Fruit fly (Drosophila melanogaster) whole organism, wandering third instar larva: ENCODE data around the gene IntS4.

Experiments used
- CG32264 ChIP-seq: fragments of 200-800 bp; sonication (Bioruptor generic); optimal IDR thresholded peaks from 2 replicates; lab custom pipeline; 2016; ENCODE audit warnings: missing biosample characterization, missing genetic modification characterization
- CrebA ChIP-seq: fragments of 200-800 bp; sonication (Bioruptor generic); optimal IDR thresholded peaks from 2 replicates; lab custom pipeline; 2016; ENCODE audit warnings: missing biosample characterization, mild to moderate bottlenecking, missing genetic modification characterization, borderline replicate concordance
- Dif ChIP-seq: fragments of 200-275, 200-300 bp; sonication (Bioruptor generic); optimal IDR thresholded peaks from 2 replicates; lab custom pipeline; 2018; ENCODE audit warnings: missing biosample characterization, missing genetic modification characterization; ENCODE audit not compliant: partially characterized antibody
- GATAd ChIP-seq: sonication (Bioruptor generic); optimal IDR thresholded peaks from 2 replicates; lab custom pipeline; 2016; ENCODE audit warnings: missing biosample characterization, missing genetic modification characterization
- HLH106 ChIP-seq: fragments of 200-800 bp; optimal IDR thresholded peaks from 3 replicates; lab custom pipeline; 2019; ENCODE audit warnings: missing biosample characterization, mild to moderate bottlenecking, missing genetic modification characterization, moderate library complexity
- Hnf4 ChIP-seq: fragments of 200-800 bp; sonication (Bioruptor generic); optimal IDR thresholded peaks from 2 replicates; lab custom pipeline; 2016; ENCODE audit warnings: missing biosample characterization, mild to moderate bottlenecking, missing genetic modification characterization
- Hr83 ChIP-seq: fragments of 200-300 bp; sonication (Bioruptor generic); optimal IDR thresholded peaks from 2 replicates; lab custom pipeline; 2016; ENCODE audit warnings: missing biosample characterization, mild to moderate bottlenecking, missing genetic modification characterization, moderate library complexity; ENCODE audit not compliant: poor library complexity, severe bottlenecking
- Jra ChIP-seq: sonication (Bioruptor generic); optimal IDR thresholded peaks from 2 replicates; lab custom pipeline; 2016; ENCODE audit warnings: missing biosample characterization, missing genetic modification characterization
- Mio ChIP-seq: sonication (Bioruptor generic); optimal IDR thresholded peaks from 2 replicates; lab custom pipeline; 2016; ENCODE audit warnings: missing biosample characterization, missing genetic modification characterization
- Myc ChIP-seq: fragments of >200 bp; optimal IDR thresholded peaks from 2 replicates; lab custom pipeline; 2017
- N ChIP-seq: fragments of >200 bp; optimal IDR thresholded peaks from 2 replicates; lab custom pipeline; 2018; ENCODE audit warnings: missing biosample characterization, missing external identifiers, missing genetic modification characterization
- Rel ChIP-seq, 2 experiments: fragments of 200-800 bp; sonication (Bioruptor generic) in 1 of 2; optimal IDR thresholded peaks; 2 replicates in 1 of 2; 3 replicates in 1 of 2; lab custom pipeline; 2016 to 2019; ENCODE audit warnings: mild to moderate bottlenecking in 2 of 2, missing biosample characterization in 2 of 2, missing genetic modification characterization in 2 of 2, moderate library complexity in 1 of 2
- Sp1 ChIP-seq: fragments of 200-800 bp; sonication (Bioruptor generic); optimal IDR thresholded peaks from 3 replicates; lab custom pipeline; 2019; ENCODE audit warnings: missing biosample characterization, mild to moderate bottlenecking, missing genetic modification characterization, moderate library complexity
- Vsx2 ChIP-seq: fragments of 200-300, 225-300 bp; sonication (Bioruptor generic); optimal IDR thresholded peaks from 2 replicates; lab custom pipeline; 2018; ENCODE audit warnings: missing biosample characterization, missing genetic modification characterization; ENCODE audit not compliant: partially characterized antibody
- br ChIP-seq: fragments of 200-800 bp; sonication (Bioruptor generic); optimal IDR thresholded peaks from 2 replicates; lab custom pipeline; 2016; ENCODE audit warnings: missing biosample characterization, missing genetic modification characterization
- brk ChIP-seq: fragments of 200-800 bp; sonication (Bioruptor generic); optimal IDR thresholded peaks from 2 replicates; lab custom pipeline; 2016; ENCODE audit warnings: missing biosample characterization, mild to moderate bottlenecking, missing genetic modification characterization
- dmrt93B ChIP-seq: fragments of 200-800 bp; sonication (Bioruptor generic); optimal IDR thresholded peaks from 2 replicates; lab custom pipeline; 2018; ENCODE audit warnings: missing biosample characterization, mild to moderate bottlenecking, missing genetic modification characterization
- foxo ChIP-seq, 2 experiments: fragments of 200-800 bp; sonication (Bioruptor generic); optimal IDR thresholded peaks; 2 replicates in 1 of 2; 3 replicates in 1 of 2; lab custom pipeline; 2016 to 2017; ENCODE audit warnings: missing biosample characterization in 2 of 2, missing genetic modification characterization in 2 of 2
- fru ChIP-seq: fragments of 200-800 bp; sonication (Bioruptor generic); optimal IDR thresholded peaks from 3 replicates; lab custom pipeline; 2016; ENCODE audit warnings: missing biosample characterization, mild to moderate bottlenecking, missing genetic modification characterization
- h ChIP-seq: fragments of 200-800 bp; sonication (Bioruptor generic); optimal IDR thresholded peaks from 3 replicates; lab custom pipeline; 2016; ENCODE audit warnings: missing biosample characterization, mild to moderate bottlenecking, missing genetic modification characterization
- jim ChIP-seq: fragments of 175-275, 200-325 bp; sonication (Bioruptor generic); optimal IDR thresholded peaks from 2 replicates; lab custom pipeline; 2016; ENCODE audit warnings: missing biosample characterization, mild to moderate bottlenecking, missing genetic modification characterization
- lola ChIP-seq: fragments of >200 bp; optimal IDR thresholded peaks from 2 replicates; lab custom pipeline; 2017; ENCODE audit warnings: missing biosample characterization, missing genetic modification characterization
- psq ChIP-seq: fragments of 200-800 bp; sonication (Bioruptor generic); optimal IDR thresholded peaks from 3 replicates; lab custom pipeline; 2017; ENCODE audit warnings: missing biosample characterization, mild to moderate bottlenecking, missing genetic modification characterization, moderate library complexity
- rgr ChIP-seq: fragments of 200-800 bp; sonication (Bioruptor generic); optimal IDR thresholded peaks from 3 replicates; lab custom pipeline; 2016; ENCODE audit warnings: missing biosample characterization, mild to moderate bottlenecking, missing genetic modification characterization
- sage ChIP-seq: fragments of 200-800 bp; sonication (Bioruptor generic); optimal IDR thresholded peaks from 2 replicates; lab custom pipeline; 2016; ENCODE audit warnings: missing biosample characterization, mild to moderate bottlenecking, missing genetic modification characterization
- sv ChIP-seq: fragments of 200-800 bp; sonication (Bioruptor generic); optimal IDR thresholded peaks from 3 replicates; lab custom pipeline; 2016; ENCODE audit warnings: missing biosample characterization, missing genetic modification characterization
- tai ChIP-seq: sonication (Bioruptor generic); optimal IDR thresholded peaks from 2 replicates; lab custom pipeline; 2016; ENCODE audit warnings: missing biosample characterization, missing genetic modification characterization
- usp ChIP-seq: fragments of >200 bp; optimal IDR thresholded peaks from 2 replicates; lab custom pipeline; 2017; ENCODE audit warnings: missing biosample characterization, missing genetic modification characterization
- woc ChIP-seq: sonication (Bioruptor generic); optimal IDR thresholded peaks from 2 replicates; lab custom pipeline; 2016; ENCODE audit warnings: missing biosample characterization, mild to moderate bottlenecking, missing genetic modification characterization

Gene IntS4

DNA sequence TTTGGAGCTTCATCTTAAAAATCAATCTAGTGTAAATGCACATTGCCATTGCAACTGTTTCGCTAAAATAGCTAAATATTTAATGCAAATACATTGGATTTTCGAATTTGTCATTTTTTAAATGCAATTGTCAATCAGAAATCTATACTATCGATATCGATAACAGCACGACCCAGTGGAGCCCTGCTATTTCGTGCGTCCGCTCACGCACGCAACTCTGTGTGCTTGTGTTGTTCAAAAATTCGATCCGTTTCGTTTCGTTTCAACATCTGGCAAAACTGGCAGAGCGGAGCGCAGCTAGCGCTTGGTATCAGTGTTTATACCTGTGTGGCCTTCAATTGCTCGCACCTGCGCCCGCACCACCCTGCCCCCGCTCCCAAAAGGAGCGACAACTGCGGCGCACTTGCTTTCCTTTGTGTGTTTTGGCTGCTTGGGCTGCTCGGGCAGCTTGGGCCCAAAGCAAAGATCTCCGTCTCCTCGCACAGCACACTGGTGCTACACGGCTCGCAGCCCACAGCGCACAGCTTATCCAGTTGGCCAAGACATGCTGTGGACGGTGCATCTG lies 30.1 kb upstream of the IntS4 start, which contains the start of gene CG12081:
TSS of gene CG12081 (plus strand) at position 205 of the 565 bp plus-strand sequence.
- no peak for TF ChIP-seq dmrt93B (GFP tag; lab: Kevin White, UChicago)
- no peak for TF ChIP-seq jim (GFP tag; lab: Kevin White, UChicago)
- peak; percentile 16 for TF ChIP-seq rgr
- TF ChIP-seq fru (GFP tag; lab: Kevin White, UChicago), result peak; percentile 2
- TF ChIP-seq HLH106 (tag; lab: Kevin White, UChicago), result peak; percentile 18
- peak; percentile 80 for TF ChIP-seq N (GFP tag; lab: Kevin White, UChicago)
- TF ChIP-seq sage (GFP tag; lab: Kevin White, UChicago), result no peak
- peak; percentile 38 for TF ChIP-seq woc (GFP tag; lab: Kevin White, UChicago)
- TF ChIP-seq h, result peak; percentile 23
- peak; percentile 6 for TF ChIP-seq Sp1 (GFP tag; lab: Kevin White, UChicago)
- TF ChIP-seq brk, result no peak
- no peak for TF ChIP-seq Rel (GFP tag; optimal IDR thresholded peaks at IDR 0.05; lab: Kevin White, UChicago)
- peak; percentile 35 for TF ChIP-seq Rel (tag; optimal IDR thresholded peaks at IDR 0.05; lab: Kevin White, UChicago)

dm6 chrX:8583159-8583558 lies 24.6 kb upstream of the IntS4 start:
- TF ChIP-seq Vsx2 (no peak), lola (GFP tag; lab: Kevin White, UChicago) (no peak), jim (GFP tag; lab: Kevin White, UChicago) (no peak), h (no peak), usp (GFP tag; lab: Kevin White, UChicago) (no peak), dmrt93B (GFP tag; lab: Kevin White, UChicago) (no peak), Jra (no peak), Mio (no peak), Hnf4 (no peak), rgr (no peak), Myc (lab: Kevin White, UChicago) (no peak), CrebA (no peak)

dm6 chrX:8580794-8581193 lies 22.2 kb upstream of the IntS4 start:
- TF ChIP-seq sage (GFP tag; lab: Kevin White, UChicago), result no peak
- no peak for TF ChIP-seq fru (GFP tag; lab: Kevin White, UChicago)
- no peak for TF ChIP-seq HLH106 (tag; lab: Kevin White, UChicago)
- TF ChIP-seq CG32264 (GFP tag; lab: Kevin White, UChicago), result no peak
- TF ChIP-seq foxo (GFP tag; optimal IDR thresholded peaks at IDR 0.05; lab: Kevin White, UChicago), result no peak
- no peak for TF ChIP-seq Mio
- no peak for TF ChIP-seq tai (GFP tag; lab: Kevin White, UChicago)
- TF ChIP-seq rgr, result no peak

DNA sequence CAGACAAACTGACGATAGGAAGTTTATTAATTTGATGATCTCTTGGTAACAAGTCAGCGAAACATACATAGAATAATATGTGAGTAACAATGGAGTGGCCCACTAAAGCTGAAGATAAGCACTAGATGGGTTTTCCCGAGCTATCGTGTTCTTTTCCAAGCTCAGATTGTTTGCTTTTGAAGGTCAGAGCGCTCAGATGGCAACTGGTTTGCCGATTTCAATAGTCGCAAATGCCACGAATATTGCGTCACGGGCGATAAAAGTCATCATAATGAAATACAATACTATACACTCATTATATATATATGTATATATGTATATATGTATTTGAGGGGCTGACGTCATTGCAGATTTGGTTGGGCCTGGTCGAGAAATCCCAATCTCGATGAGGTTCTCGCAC lies 21.3 kb upstream of the IntS4 start:
- TF ChIP-seq dmrt93B (GFP tag; lab: Kevin White, UChicago) (no peak), Rel (GFP tag; optimal IDR thresholded peaks at IDR 0.05; lab: Kevin White, UChicago) (no peak), Rel (tag; optimal IDR thresholded peaks at IDR 0.05; lab: Kevin White, UChicago) (peak; percentile 64)

dm6 chrX:8579097-8579496 lies 20.5 kb upstream of the IntS4 start:
- TF ChIP-seq h, result no peak
- no peak for TF ChIP-seq lola (GFP tag; lab: Kevin White, UChicago)
- TF ChIP-seq HLH106 (tag; lab: Kevin White, UChicago), result no peak
- TF ChIP-seq sv, result no peak
- TF ChIP-seq CrebA, result no peak
- TF ChIP-seq N (GFP tag; lab: Kevin White, UChicago), result no peak
- TF ChIP-seq woc (GFP tag; lab: Kevin White, UChicago), result no peak
- no peak for TF ChIP-seq fru (GFP tag; lab: Kevin White, UChicago)
- TF ChIP-seq sage (GFP tag; lab: Kevin White, UChicago), result no peak
- no peak for TF ChIP-seq rgr
- no peak for TF ChIP-seq psq
- TF ChIP-seq Dif (GFP tag; lab: Kevin White, UChicago), result no peak
- TF ChIP-seq Myc (lab: Kevin White, UChicago), result no peak
- no peak for TF ChIP-seq GATAd (GFP tag; lab: Kevin White, UChicago)
- TF ChIP-seq Hr83 (GFP tag; lab: Kevin White, UChicago), result no peak
- TF ChIP-seq Sp1 (GFP tag; lab: Kevin White, UChicago), result no peak
- no peak for TF ChIP-seq Jra
- TF ChIP-seq, all 38 proteins: peak for 0

DNA sequence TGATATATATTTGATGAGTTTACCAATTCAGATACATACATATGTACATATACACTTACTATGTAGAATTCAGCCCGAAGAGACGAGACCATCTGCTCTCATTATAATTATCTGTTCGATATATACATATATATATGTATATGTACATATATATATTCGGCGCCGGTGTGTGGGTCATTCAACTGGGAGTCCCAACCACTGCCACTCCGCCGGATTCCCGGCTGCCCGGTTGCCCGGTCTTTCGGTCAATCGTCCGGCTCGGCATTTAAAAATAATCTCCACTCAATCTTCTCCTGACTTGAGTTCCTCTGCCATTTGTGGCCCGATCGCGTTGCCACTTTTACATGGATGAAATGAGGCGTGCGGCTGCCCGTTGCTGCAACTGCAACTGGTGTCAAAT lies 18.1 kb upstream of the IntS4 start:
- TF ChIP-seq psq, result no peak
- TF ChIP-seq Sp1 (GFP tag; lab: Kevin White, UChicago), result no peak
- no peak for TF ChIP-seq br
- no peak for TF ChIP-seq sage (GFP tag; lab: Kevin White, UChicago)
- TF ChIP-seq Rel (GFP tag; optimal IDR thresholded peaks at IDR 0.05; lab: Kevin White, UChicago), result no peak
- TF ChIP-seq Rel (tag; optimal IDR thresholded peaks at IDR 0.05; lab: Kevin White, UChicago), result peak; percentile 67
